Fruit fly (Drosophila melanogaster) whole organism, embryonic: ENCODE results near the gene CG10011.

Experiments used
- CG18476 ChIP-seq: fragments of 200-800 bp; sonication (Bioruptor generic); optimal IDR thresholded peaks from 2 replicates; lab custom pipeline; 2016; ENCODE audit warnings: missing biosample characterization, mild to moderate bottlenecking, missing genetic modification characterization
- CG30431 ChIP-seq: fragments of 200-800 bp; sonication (Bioruptor generic); optimal IDR thresholded peaks from 2 replicates; lab custom pipeline; 2017; ENCODE audit warnings: missing biosample characterization, missing genetic modification characterization
- CG4820 ChIP-seq: fragments of 200-800 bp; sonication (Bioruptor generic); optimal IDR thresholded peaks from 3 replicates; lab custom pipeline; 2016; ENCODE audit warnings: missing biosample characterization, missing genetic modification characterization
- CG7839 ChIP-seq: fragments of 200-800 bp; sonication (Bioruptor generic); optimal IDR thresholded peaks from 3 replicates; lab custom pipeline; 2018; ENCODE audit warnings: missing biosample characterization, mild to moderate bottlenecking, missing genetic modification characterization, moderate library complexity
- CG7963 ChIP-seq: fragments of 200-800 bp; sonication (Bioruptor generic); IDR thresholded peaks from 3 replicates; pipeline ENCODE4 v1.3.6; 2022; ENCODE audit warnings: missing biosample characterization, missing genetic modification characterization; ENCODE audit not compliant: partially characterized antibody
- TFAM ChIP-seq: fragments of 200-800 bp; sonication (Bioruptor generic); optimal IDR thresholded peaks from 2 replicates; lab custom pipeline; 2017; ENCODE audit warnings: missing biosample characterization, missing genetic modification characterization, inconsistent platforms
- ap ChIP-seq: fragments of 200-800 bp; sonication (Bioruptor generic); IDR thresholded peaks from 2 replicates; pipeline ENCODE4 v1.3.6; 2022; ENCODE audit warnings: missing biosample characterization, missing genetic modification characterization
- br ChIP-seq: fragments of >200 bp; optimal IDR thresholded peaks from 2 replicates; lab custom pipeline; 2017
- eve ChIP-seq, 2 experiments: fragments of >200 bp; optimal IDR thresholded peaks; 2 replicates each; lab custom pipeline; 2017; ENCODE audit warnings: missing biosample characterization in 2 of 2, missing genetic modification characterization in 2 of 2
- kah ChIP-seq: fragments of 200-800 bp; sonication (Bioruptor generic); optimal IDR thresholded peaks from 2 replicates; lab custom pipeline; 2018; ENCODE audit warnings: missing biosample characterization, mild to moderate bottlenecking, missing genetic modification characterization
- pros ChIP-seq: fragments of 200-800 bp; sonication (Bioruptor generic); optimal IDR thresholded peaks from 3 replicates; lab custom pipeline; 2019; ENCODE audit warnings: missing biosample characterization, mild to moderate bottlenecking, missing genetic modification characterization, moderate library complexity

DNA sequence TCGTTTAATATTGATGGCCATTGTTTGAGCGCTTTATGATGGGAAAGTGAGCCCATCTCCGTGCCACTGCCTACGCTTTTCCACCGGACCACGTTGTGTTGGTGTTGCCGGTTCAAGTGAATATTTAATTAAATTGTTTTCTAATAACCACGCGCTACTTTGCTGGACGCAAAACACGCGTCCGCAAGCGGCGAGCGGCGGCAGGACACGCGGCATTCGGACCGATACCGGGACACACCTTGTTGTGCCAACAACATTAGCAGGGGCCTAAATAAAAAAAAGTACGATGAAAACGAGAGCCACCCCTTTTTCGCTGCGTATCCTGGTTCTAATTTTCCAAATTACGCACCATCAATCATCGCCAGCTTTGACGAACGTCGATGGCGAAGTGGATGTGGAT lies 39.0 kb downstream of the CG10011 start:
- TF ChIP-seq kah (GFP tag; lab: Kevin White, UChicago) (no peak), CG18476 (GFP tag; lab: Kevin White, UChicago) (no peak), ap (GFP tag; lab: Robert Waterston, UW) (no peak), br (lab: Kevin White, UChicago) (no peak), pros (GFP tag; lab: Kevin White, UChicago) (no peak), CG7963 (GFP tag; lab: Robert Waterston, UW) (no peak), TFAM (no peak), CG4820 (GFP tag; lab: Kevin White, UChicago) (no peak), CG30431 (GFP tag; lab: Kevin White, UChicago) (no peak), CG7839 (tag; lab: Kevin White, UChicago) (no peak), eve (GFP tag; optimal IDR thresholded peaks at IDR 0.05; lab: Kevin White, UChicago) (no peak)
